Fruit fly (Drosophila melanogaster) whole organism, embryonic: ENCODE data around the gene bora.

Experiments
- Ada2b ChIP-seq: fragments of 200-800 bp; sonication (Bioruptor generic); IDR thresholded peaks from 2 replicates; pipeline ENCODE4 v1.3.6; 2022; ENCODE audit warnings: missing biosample characterization, missing genetic modification characterization
- Antp ChIP-seq: fragments of 200-800 bp; sonication (Bioruptor generic); optimal IDR thresholded peaks from 3 replicates; lab custom pipeline; 2016; ENCODE audit warnings: missing biosample characterization, missing genetic modification characterization
- BEAF-32 ChIP-seq: fragments of 200-800 bp; sonication (Bioruptor generic); optimal IDR thresholded peaks from 3 replicates; lab custom pipeline; 2017; ENCODE audit warnings: missing biosample characterization, missing genetic modification characterization, mild to moderate bottlenecking, moderate library complexity, missing genetic modification reagents
- CG10147 ChIP-seq: fragments of 200-800 bp; sonication (Bioruptor generic); optimal IDR thresholded peaks from 2 replicates; lab custom pipeline; 2019; ENCODE audit warnings: missing biosample characterization, mild to moderate bottlenecking, missing genetic modification characterization, moderate library complexity
- CG10565 ChIP-seq: fragments of 200-800 bp; sonication (Bioruptor generic); optimal IDR thresholded peaks from 3 replicates; lab custom pipeline; 2016; ENCODE audit warnings: missing biosample characterization, mild to moderate bottlenecking, missing genetic modification characterization
- CG11696 ChIP-seq: fragments of 200-800 bp; sonication (Bioruptor generic); IDR thresholded peaks from 2 replicates; pipeline ENCODE4 v1.3.6; 2022; ENCODE audit warnings: missing biosample characterization, missing genetic modification characterization
- CG12155 ChIP-seq: fragments of 200-800 bp; sonication (Bioruptor generic); optimal IDR thresholded peaks from 3 replicates; lab custom pipeline; 2016; ENCODE audit warnings: missing biosample characterization, missing genetic modification characterization
- CG13287 ChIP-seq: fragments of 200-800 bp; sonication (Bioruptor generic); IDR thresholded peaks from 2 replicates; pipeline ENCODE4 v1.3.6; 2022; ENCODE audit warnings: missing biosample characterization, missing genetic modification characterization; ENCODE audit not compliant: partially characterized antibody
- CG1603 ChIP-seq: fragments of 200-800 bp; sonication (Bioruptor generic); optimal IDR thresholded peaks from 2 replicates; lab custom pipeline; 2019; ENCODE audit warnings: missing biosample characterization, mild to moderate bottlenecking, missing genetic modification characterization, moderate library complexity
- CG18262 ChIP-seq: fragments of 200-800 bp; optimal IDR thresholded peaks from 3 replicates; lab custom pipeline; 2019; ENCODE audit warnings: missing biosample characterization, mild to moderate bottlenecking, missing genetic modification characterization, moderate library complexity
- CG18476 ChIP-seq: fragments of 200-800 bp; sonication (Bioruptor generic); optimal IDR thresholded peaks from 2 replicates; lab custom pipeline; 2016; ENCODE audit warnings: missing biosample characterization, mild to moderate bottlenecking, missing genetic modification characterization
- CG2875 ChIP-seq: fragments of 200-800 bp; sonication (Bioruptor generic); optimal IDR thresholded peaks from 2 replicates; lab custom pipeline; 2017; ENCODE audit warnings: missing biosample characterization, mild to moderate bottlenecking, missing genetic modification characterization, missing genetic modification reagents
- CG2889 ChIP-seq: fragments of 200-800 bp; sonication (Bioruptor generic); IDR thresholded peaks from 3 replicates; pipeline ENCODE4 v1.3.6; 2022; ENCODE audit warnings: missing biosample characterization, missing genetic modification characterization
- CG31224 ChIP-seq: fragments of 200-800 bp; sonication (Bioruptor generic); IDR thresholded peaks from 2 replicates; pipeline ENCODE4 v1.3.6; 2022; ENCODE audit warnings: missing biosample characterization, missing genetic modification characterization
- CG7556 ChIP-seq: fragments of 200-800 bp; sonication (Bioruptor generic); optimal IDR thresholded peaks from 2 replicates; lab custom pipeline; 2017; ENCODE audit warnings: missing biosample characterization, mild to moderate bottlenecking, missing genetic modification characterization
- CG7928 ChIP-seq: fragments of 200-800 bp; sonication (Bioruptor generic); optimal IDR thresholded peaks from 2 replicates; lab custom pipeline; 2017; ENCODE audit warnings: missing biosample characterization, mild to moderate bottlenecking, missing genetic modification characterization
- CG8765 ChIP-seq: fragments of 200-800 bp; sonication (Bioruptor generic); IDR thresholded peaks from 2 replicates; pipeline ENCODE4 v1.3.6; 2022; ENCODE audit warnings: missing biosample characterization, missing genetic modification characterization
- Dref ChIP-seq: fragments of 200-800 bp; sonication (Bioruptor generic); IDR thresholded peaks from 2 replicates; pipeline ENCODE4 v1.3.6; 2022; ENCODE audit warnings: missing biosample characterization, missing genetic modification characterization
- Fer2 ChIP-seq: fragments of 200-800 bp; sonication (Bioruptor generic); optimal IDR thresholded peaks from 2 replicates; lab custom pipeline; 2018; ENCODE audit warnings: missing biosample characterization, mild to moderate bottlenecking, missing genetic modification characterization, moderate library complexity
- Hand ChIP-seq: fragments of 200-800 bp; sonication (Bioruptor generic); optimal IDR thresholded peaks from 2 replicates; lab custom pipeline; 2017; ENCODE audit warnings: mild to moderate bottlenecking, missing biosample characterization, missing genetic modification reagents, missing genetic modification characterization
- Hey ChIP-seq: fragments of 200-800 bp; sonication (Bioruptor generic); optimal IDR thresholded peaks from 3 replicates; lab custom pipeline; 2018; ENCODE audit warnings: missing biosample characterization, mild to moderate bottlenecking, missing genetic modification characterization
- Hmr ChIP-seq: fragments of 200-800 bp; sonication (Bioruptor generic); optimal IDR thresholded peaks from 3 replicates; lab custom pipeline; 2017; ENCODE audit warnings: mild to moderate bottlenecking, missing biosample characterization, missing genetic modification reagents, missing genetic modification characterization
- Hsf ChIP-seq: fragments of 200-800 bp; sonication (Bioruptor generic); optimal IDR thresholded peaks from 3 replicates; lab custom pipeline; 2016; ENCODE audit warnings: missing biosample characterization, missing genetic modification characterization
- NC2β ChIP-seq: fragments of 200-800 bp; sonication (Bioruptor generic); optimal IDR thresholded peaks from 2 replicates; lab custom pipeline; 2016; ENCODE audit warnings: missing biosample characterization, missing genetic modification characterization
- Neu2 ChIP-seq: fragments of 200-800 bp; sonication (Bioruptor generic); optimal IDR thresholded peaks from 3 replicates; lab custom pipeline; 2016; ENCODE audit warnings: missing biosample characterization, missing genetic modification characterization, borderline replicate concordance
- Taf1 ChIP-seq: fragments of 200-800 bp; sonication (Bioruptor generic); IDR thresholded peaks from 2 replicates; pipeline ENCODE4 v1.3.6; 2022; ENCODE audit warnings: missing biosample characterization, missing genetic modification characterization
- Trl ChIP-seq, 3 experiments: fragments of >200 bp in 2 of 3; fragments of 200-800 bp in 1 of 3; sonication (Bioruptor generic) in 1 of 3; optimal IDR thresholded peaks; 2 replicates in 1 of 3; 3 replicates in 2 of 3; lab custom pipeline; 2016 to 2017; ENCODE audit warnings: missing biosample characterization in 1 of 3, missing genetic modification characterization in 1 of 3
- Xbp1 ChIP-seq: fragments of 200-800 bp; sonication (Bioruptor generic); optimal IDR thresholded peaks from 3 replicates; lab custom pipeline; 2016; ENCODE audit warnings: missing biosample characterization, mild to moderate bottlenecking, missing genetic modification characterization
- Xrp1 ChIP-seq: fragments of 200-800 bp; sonication (Bioruptor generic); IDR thresholded peaks from 2 replicates; pipeline ENCODE4 v1.3.6; 2022; ENCODE audit warnings: missing biosample characterization, missing genetic modification characterization
- az2 ChIP-seq: fragments of 200-800 bp; sonication (Bioruptor generic); optimal IDR thresholded peaks from 3 replicates; lab custom pipeline; 2016; ENCODE audit warnings: missing biosample characterization, missing genetic modification characterization
- cas ChIP-seq: fragments of 200-800 bp; sonication (Bioruptor generic); IDR thresholded peaks from 2 replicates; pipeline ENCODE4 v1.3.6; 2022; ENCODE audit warnings: missing biosample characterization, missing genetic modification characterization
- chm ChIP-seq: fragments of 200-800 bp; sonication (Bioruptor generic); IDR thresholded peaks from 2 replicates; pipeline ENCODE4 v1.3.6; 2022; ENCODE audit warnings: missing biosample characterization, missing genetic modification characterization
- disco-r ChIP-seq: fragments of 200-800 bp; sonication (Bioruptor generic); optimal IDR thresholded peaks from 2 replicates; lab custom pipeline; 2016; ENCODE audit warnings: missing biosample characterization, missing genetic modification characterization
- ems ChIP-seq: fragments of 200-800 bp; sonication (Bioruptor generic); optimal IDR thresholded peaks from 3 replicates; lab custom pipeline; 2016; ENCODE audit warnings: missing biosample characterization, missing genetic modification characterization
- grau ChIP-seq: fragments of 200-800 bp; optimal IDR thresholded peaks from 3 replicates; lab custom pipeline; 2019; ENCODE audit warnings: missing biosample characterization, mild to moderate bottlenecking, missing genetic modification characterization, moderate library complexity
- her ChIP-seq: fragments of 200-800 bp; sonication (Bioruptor generic); optimal IDR thresholded peaks from 2 replicates; lab custom pipeline; 2016; ENCODE audit warnings: missing biosample characterization, missing genetic modification characterization
- ind ChIP-seq: fragments of 200-800 bp; sonication (Bioruptor generic); optimal IDR thresholded peaks from 3 replicates; lab custom pipeline; 2016; ENCODE audit warnings: missing biosample characterization, missing genetic modification characterization
- lilli ChIP-seq: fragments of 200-800 bp; sonication (Bioruptor generic); optimal IDR thresholded peaks from 3 replicates; lab custom pipeline; 2016; ENCODE audit warnings: missing biosample characterization, missing genetic modification characterization
- lov ChIP-seq, 2 experiments: fragments of 200-800 bp in 1 of 2; fragments of >200 bp in 1 of 2; sonication (Bioruptor generic) in 1 of 2; IDR thresholded peaks in 1 of 2; optimal IDR thresholded peaks in 1 of 2; 2 replicates in 1 of 2; 3 replicates in 1 of 2; pipeline versions ENCODE4 v1.3.6 to Lab custom; 2017 to 2022; ENCODE audit warnings: missing biosample characterization in 1 of 2, missing genetic modification characterization in 1 of 2
- mld ChIP-seq: fragments of 200-800 bp; sonication (Bioruptor generic); IDR thresholded peaks from 3 replicates; pipeline ENCODE4 v1.3.6; 2022; ENCODE audit warnings: missing biosample characterization, missing genetic modification characterization; ENCODE audit not compliant: partially characterized antibody
- nau ChIP-seq: fragments of 200-800 bp; sonication (Bioruptor generic); optimal IDR thresholded peaks from 3 replicates; lab custom pipeline; 2017; ENCODE audit warnings: missing biosample characterization, mild to moderate bottlenecking, missing genetic modification characterization, missing genetic modification reagents
- nmo ChIP-seq: fragments of 200-800 bp; sonication (Bioruptor generic); optimal IDR thresholded peaks from 2 replicates; lab custom pipeline; 2018; ENCODE audit warnings: missing biosample characterization, mild to moderate bottlenecking, missing genetic modification characterization, moderate library complexity
- pfk ChIP-seq: fragments of 200-800 bp; sonication (Bioruptor generic); optimal IDR thresholded peaks from 2 replicates; lab custom pipeline; 2018; ENCODE audit warnings: missing biosample characterization, mild to moderate bottlenecking, missing genetic modification characterization, moderate library complexity
- sens-2 ChIP-seq: fragments of 200-800 bp; sonication (Bioruptor generic); IDR thresholded peaks from 2 replicates; pipeline ENCODE4 v1.3.6; 2022; ENCODE audit warnings: missing biosample characterization, missing genetic modification characterization
- trh ChIP-seq: fragments of 200-800 bp; sonication (Bioruptor generic); optimal IDR thresholded peaks from 2 replicates; lab custom pipeline; 2016; ENCODE audit warnings: missing biosample characterization, missing genetic modification characterization
- z ChIP-seq: fragments of 200-800 bp; sonication (Bioruptor generic); IDR thresholded peaks from 3 replicates; pipeline ENCODE4 v1.3.6; 2022; ENCODE audit warnings: missing biosample characterization, missing genetic modification characterization
- zen ChIP-seq: fragments of 200-800 bp; sonication (Bioruptor generic); optimal IDR thresholded peaks from 3 replicates; lab custom pipeline; 2018; ENCODE audit warnings: missing biosample characterization, mild to moderate bottlenecking, missing genetic modification characterization, moderate library complexity

The bora gene

dm6 chr3L:18640584-18641527 lies 18.4 kb downstream of the bora start (continued):
- TF ChIP-seq lov (optimal IDR thresholded peaks at IDR 0.05; lab: Kevin White, UChicago) (no peak), lov (GFP tag; IDR thresholded peaks at IDR 0.05; lab: Robert Waterston, UW) (peak; percentile 94), Hey (peak; percentile 74), Ada2b (GFP tag; lab: Robert Waterston, UW) (peak; percentile 99), zen (tag; lab: Kevin White, UChicago) (peak; percentile 76), cas (peak; percentile 96), z (GFP tag; lab: Robert Waterston, UW) (peak; percentile 75), grau (tag; lab: Kevin White, UChicago) (peak; percentile 96), disco-r (GFP tag; lab: Kevin White, UChicago) (peak; percentile 40), her (GFP tag; lab: Kevin White, UChicago) (peak; percentile 78), sens-2 (GFP tag; lab: Robert Waterston, UW) (peak; percentile 94), Hsf (GFP tag; lab: Kevin White, UChicago) (peak; percentile 96), az2 (GFP tag; lab: Kevin White, UChicago) (peak; percentile 90), Taf1 (GFP tag; lab: Robert Waterston, UW) (peak; percentile 99), Antp (GFP tag; lab: Kevin White, UChicago) (peak; percentile 72), BEAF-32 (GFP tag; lab: Kevin White, UChicago) (no peak), CG7556 (GFP tag; lab: Kevin White, UChicago) (peak; percentile 98), Fer2 (tag; lab: Kevin White, UChicago) (peak; percentile 93), nau (GFP tag; lab: Kevin White, UChicago) (peak; percentile 83), CG12155 (peak; percentile 93), Neu2 (GFP tag; lab: Kevin White, UChicago) (peak; percentile 4), pfk (GFP tag; lab: Kevin White, UChicago) (no peak), ind (GFP tag; lab: Kevin White, UChicago) (peak; percentile 92), CG31224 (GFP tag; lab: Robert Waterston, UW) (peak; percentile 95), mld (GFP tag; lab: Robert Waterston, UW) (no peak), NC2β (GFP tag; lab: Kevin White, UChicago) (peak; percentile 87), CG1603 (tag; lab: Kevin White, UChicago) (peak; percentile 88), CG13287 (GFP tag; lab: Robert Waterston, UW) (peak; percentile 16; the same call in 1 of the 2 replicates), CG7928 (GFP tag; lab: Kevin White, UChicago) (peak; percentile 74), nmo (GFP tag; lab: Kevin White, UChicago) (peak; percentile 92), CG11696 (GFP tag; lab: Robert Waterston, UW) (peak; percentile 91), ems (GFP tag; lab: Kevin White, UChicago) (peak; percentile 88), trh (peak; percentile 63), Xrp1 (GFP tag; lab: Robert Waterston, UW) (peak; percentile 95), Dref (no peak; the same call in 1 of the 2 replicates), Hand (GFP tag; lab: Kevin White, UChicago) (peak; percentile 91), CG10565 (GFP tag; lab: Kevin White, UChicago) (peak; percentile 30), lilli (GFP tag; lab: Kevin White, UChicago) (peak; percentile 96), CG2889 (GFP tag; lab: Robert Waterston, UW) (peak; percentile 97), Hmr (GFP tag; lab: Kevin White, UChicago) (peak; percentile 94), CG18262 (peak; percentile 71), chm (GFP tag; lab: Robert Waterston, UW) (peak; percentile 97; the same call in 1 of the 2 replicates), CG8765 (GFP tag; lab: Robert Waterston, UW) (peak; percentile 95), Trl (optimal IDR thresholded peaks at IDR 0.05; lab: Kevin White, UChicago) (peak; percentile 98), Trl (GFP tag; optimal IDR thresholded peaks at IDR 0.05; lab: Kevin White, UChicago) (peak; percentile 67), CG2875 (GFP tag; lab: Kevin White, UChicago) (peak; percentile 53), CG18476 (GFP tag; lab: Kevin White, UChicago) (peak; percentile 76), Xbp1 (peak; percentile 95), CG10147 (GFP tag; lab: Kevin White, UChicago) (peak; percentile 94)
